Worm (Caenorhabditis elegans) whole organism, L1 larva: ENCODE data around the gene col-78.

Experiments
- C04F5.9 ChIP-seq: sonication (generic microtip); optimal IDR thresholded peaks from 2 replicates; lab custom pipeline; 2016; ENCODE audit warnings: missing genetic modification characterization, missing compliant biosample characterization
- C16A3.4 ChIP-seq: fragments of 150-350 bp; optimal IDR thresholded peaks from 2 replicates; lab custom pipeline; 2014; ENCODE audit warnings: missing biosample characterization, missing genetic modification characterization
- C34B4.2 ChIP-seq: sonication (generic microtip); optimal IDR thresholded peaks from 2 replicates; lab custom pipeline; 2017; ENCODE audit warnings: mild to moderate bottlenecking, missing genetic modification characterization, missing compliant biosample characterization
- aha-1 ChIP-seq: fragments of 150-350 bp; optimal IDR thresholded peaks from 2 replicates; lab custom pipeline; 2014; ENCODE audit warnings: missing biosample characterization, missing genetic modification characterization
- alr-1 ChIP-seq: fragments of 200-800 bp; sonication (Bioruptor generic); optimal IDR thresholded peaks from 2 replicates; lab custom pipeline; 2018; ENCODE audit warnings: borderline replicate concordance, mild to moderate bottlenecking, missing genetic modification characterization, missing compliant biosample characterization
- ceh-63 ChIP-seq: fragments of 200-800 bp; sonication (Bioruptor generic); optimal IDR thresholded peaks from 2 replicates; lab custom pipeline; 2018; ENCODE audit warnings: mild to moderate bottlenecking, missing genetic modification characterization, missing compliant biosample characterization
- ceh-88 ChIP-seq: fragments of 200-800 bp; sonication (Bioruptor generic); IDR thresholded peaks from 2 replicates; pipeline ENCODE4 v1.3.6; 2022; ENCODE audit warnings: missing genetic modification characterization, missing compliant biosample characterization
- dpl-1 ChIP-seq, 3 experiments: fragments of 150-350 bp in 2 of 3; sonication (generic microtip) in 1 of 3; optimal IDR thresholded peaks; 2 replicates each; lab custom pipeline; 2014 to 2017; ENCODE audit warnings: missing biosample characterization in 3 of 3, missing genetic modification characterization in 3 of 3, missing genetic modification reagents in 3 of 3
- dsc-1 ChIP-seq: sonication (generic microtip); optimal IDR thresholded peaks from 2 replicates; lab custom pipeline; 2016; ENCODE audit warnings: mild to moderate bottlenecking, missing genetic modification characterization, missing compliant biosample characterization
- egl-27 ChIP-seq, 2 experiments: fragments of 150-350 bp in 1 of 2; sonication (generic microtip); optimal IDR thresholded peaks; 3 replicates each; lab custom pipeline; 2017 to 2018; ENCODE audit warnings: missing biosample characterization in 2 of 2, missing genetic modification characterization in 2 of 2, missing genetic modification reagents in 2 of 2
- elt-2 ChIP-seq: sonication (generic microtip); optimal IDR thresholded peaks from 2 replicates; lab custom pipeline; 2016; ENCODE audit warnings: missing genetic modification characterization, mild to moderate bottlenecking, inconsistent platforms, missing compliant biosample characterization, missing genetic modification reagents
- elt-3 ChIP-seq, 6 experiments: fragments of 150-350 bp in 1 of 6; sonication (generic microtip); optimal IDR thresholded peaks; 2 replicates each; lab custom pipeline; 2017 to 2018; ENCODE audit warnings: missing biosample characterization in 6 of 6, missing genetic modification characterization in 6 of 6, inconsistent platforms in 1 of 6
- ets-5 ChIP-seq: fragments of 200-800 bp; sonication (Bioruptor generic); IDR thresholded peaks from 2 replicates; pipeline ENCODE4 v1.3.6; 2022; ENCODE audit warnings: missing genetic modification characterization, missing compliant biosample characterization
- fkh-4 ChIP-seq: sonication (generic microtip); optimal IDR thresholded peaks from 2 replicates; lab custom pipeline; 2016; ENCODE audit warnings: missing compliant biosample characterization, missing genetic modification characterization, borderline replicate concordance
- fkh-8 ChIP-seq: sonication (generic microtip); optimal IDR thresholded peaks from 2 replicates; lab custom pipeline; 2016; ENCODE audit warnings: mild to moderate bottlenecking, missing genetic modification characterization, missing compliant biosample characterization
- hlh-17 ChIP-seq: fragments of 200-800 bp; sonication (Bioruptor generic); optimal IDR thresholded peaks from 2 replicates; lab custom pipeline; 2018; ENCODE audit warnings: missing genetic modification characterization, mild to moderate bottlenecking, missing compliant biosample characterization, moderate library complexity, borderline replicate concordance
- hpl-2 ChIP-seq: fragments of 150-350 bp; optimal IDR thresholded peaks from 2 replicates; lab custom pipeline; 2014; ENCODE audit warnings: missing biosample characterization, missing genetic modification reagents, missing genetic modification characterization
- isw-1 ChIP-seq: fragments of 200-800 bp; sonication (Bioruptor generic); IDR thresholded peaks from 2 replicates; pipeline ENCODE4 v1.3.6; 2022; ENCODE audit warnings: missing genetic modification characterization, missing compliant biosample characterization
- jun-1 ChIP-seq: fragments of 150-350 bp; optimal IDR thresholded peaks from 2 replicates; lab custom pipeline; 2014; ENCODE audit warnings: missing biosample characterization, missing genetic modification reagents, missing genetic modification characterization
- lin-13 ChIP-seq: fragments of 150-350 bp; optimal IDR thresholded peaks from 2 replicates; lab custom pipeline; 2014; ENCODE audit warnings: missing biosample characterization, missing genetic modification reagents, missing genetic modification characterization
- lin-14 ChIP-seq: fragments of 200-800 bp; sonication (Bioruptor generic); optimal IDR thresholded peaks from 2 replicates; lab custom pipeline; 2018; ENCODE audit warnings: mild to moderate bottlenecking, missing genetic modification characterization, moderate library complexity, missing compliant biosample characterization
- lin-35 ChIP-seq, 2 experiments: fragments of 150-350 bp; optimal IDR thresholded peaks; 2 replicates each; lab custom pipeline; 2014; ENCODE audit warnings: missing biosample characterization in 2 of 2, missing genetic modification characterization in 2 of 2, missing genetic modification reagents in 2 of 2
- lin-39 ChIP-seq: fragments of 150-350 bp; optimal IDR thresholded peaks from 2 replicates; lab custom pipeline; 2014; ENCODE audit warnings: missing biosample characterization, missing genetic modification reagents, missing genetic modification characterization
- lir-3 ChIP-seq: sonication (generic microtip); optimal IDR thresholded peaks from 2 replicates; lab custom pipeline; 2016; ENCODE audit warnings: mild to moderate bottlenecking, missing genetic modification characterization, moderate library complexity, missing compliant biosample characterization; ENCODE audit not compliant: poor library complexity
- lsy-2 ChIP-seq, 2 experiments: fragments of 150-350 bp; optimal IDR thresholded peaks; 2 replicates each; lab custom pipeline; 2014; ENCODE audit warnings: missing biosample characterization in 2 of 2, missing genetic modification characterization in 2 of 2
- mab-9 ChIP-seq: fragments of 200-800 bp; sonication (Bioruptor generic); IDR thresholded peaks from 2 replicates; pipeline ENCODE4 v1.3.6; 2022; ENCODE audit warnings: missing genetic modification reagents, missing genetic modification characterization, missing compliant biosample characterization
- mdl-1 ChIP-seq, 2 experiments: fragments of 150-350 bp; optimal IDR thresholded peaks; 2 replicates each; lab custom pipeline; 2014 to 2017; ENCODE audit warnings: missing biosample characterization in 2 of 2, missing genetic modification characterization in 2 of 2, inconsistent platforms in 1 of 2
- mep-1 ChIP-seq: fragments of 150-350 bp; optimal IDR thresholded peaks from 2 replicates; lab custom pipeline; 2014; ENCODE audit warnings: missing biosample characterization, missing genetic modification characterization
- nhr-12 ChIP-seq: sonication (generic microtip); optimal IDR thresholded peaks from 2 replicates; lab custom pipeline; 2017; ENCODE audit warnings: missing biosample characterization, missing genetic modification characterization
- nhr-19 ChIP-seq: fragments of 200-800 bp; sonication (Bioruptor generic); conservative IDR thresholded peaks from 2 replicates; pipeline ENCODE4 v1.3.6; 2022; ENCODE audit warnings: missing genetic modification characterization, missing compliant biosample characterization
- nhr-20 ChIP-seq: sonication (generic microtip); optimal IDR thresholded peaks from 2 replicates; lab custom pipeline; 2016; ENCODE audit warnings: mild to moderate bottlenecking, missing genetic modification characterization, missing compliant biosample characterization
- nhr-237 ChIP-seq: fragments of 150-350 bp; optimal IDR thresholded peaks from 2 replicates; lab custom pipeline; 2014; ENCODE audit warnings: missing biosample characterization, missing genetic modification characterization
- nhr-47 ChIP-seq: sonication (generic microtip); optimal IDR thresholded peaks from 2 replicates; lab custom pipeline; 2016; ENCODE audit warnings: mild to moderate bottlenecking, missing genetic modification characterization, moderate library complexity, missing compliant biosample characterization
- nhr-76 ChIP-seq: sonication (generic microtip); optimal IDR thresholded peaks from 2 replicates; lab custom pipeline; 2017; ENCODE audit warnings: missing biosample characterization, missing genetic modification characterization
- nhr-77 ChIP-seq: fragments of 150-350 bp; optimal IDR thresholded peaks from 2 replicates; lab custom pipeline; 2014; ENCODE audit warnings: missing biosample characterization, missing genetic modification characterization
- pag-3 ChIP-seq: sonication (generic microtip); optimal IDR thresholded peaks from 2 replicates; lab custom pipeline; 2017; ENCODE audit warnings: missing genetic modification characterization, mild to moderate bottlenecking, missing compliant biosample characterization, antibody characterized with exemption, borderline replicate concordance; ENCODE audit not compliant: insufficient read depth
- pqm-1 ChIP-seq: sonication (generic microtip); optimal IDR thresholded peaks from 3 replicates; lab custom pipeline; 2017; ENCODE audit warnings: missing biosample characterization, missing genetic modification characterization
- skn-1 ChIP-seq: fragments of 150-350 bp; optimal IDR thresholded peaks from 2 replicates; lab custom pipeline; 2014; ENCODE audit warnings: missing biosample characterization, missing genetic modification characterization
- snpc-4 ChIP-seq: fragments of 150-350 bp; optimal IDR thresholded peaks from 2 replicates; lab custom pipeline; 2014; ENCODE audit warnings: missing biosample characterization, missing genetic modification characterization
- snu-23 ChIP-seq: sonication (generic microtip); optimal IDR thresholded peaks from 2 replicates; lab custom pipeline; 2016; ENCODE audit warnings: missing genetic modification characterization, missing compliant biosample characterization
- sptf-1 ChIP-seq: fragments of 150-350 bp; optimal IDR thresholded peaks from 2 replicates; lab custom pipeline; 2014; ENCODE audit warnings: missing biosample characterization, missing genetic modification characterization
- sup-37 ChIP-seq: fragments of 200-800 bp; sonication (Bioruptor generic); optimal IDR thresholded peaks from 2 replicates; lab custom pipeline; 2018; ENCODE audit warnings: mild to moderate bottlenecking, missing genetic modification characterization, missing compliant biosample characterization
- tbx-2 ChIP-seq: sonication (generic microtip); optimal IDR thresholded peaks from 2 replicates; lab custom pipeline; 2016; ENCODE audit warnings: missing genetic modification characterization, missing compliant biosample characterization
- tlp-1 ChIP-seq: fragments of 150-350 bp; optimal IDR thresholded peaks from 2 replicates; lab custom pipeline; 2014; ENCODE audit warnings: missing biosample characterization, missing genetic modification characterization
- unc-130 ChIP-seq: fragments of 150-350 bp; optimal IDR thresholded peaks from 2 replicates; lab custom pipeline; 2017; ENCODE audit warnings: missing biosample characterization, missing genetic modification characterization, inconsistent platforms
- unc-30 ChIP-seq: sonication (generic microtip); optimal IDR thresholded peaks from 2 replicates; lab custom pipeline; 2017; ENCODE audit warnings: missing biosample characterization, missing genetic modification characterization
- unc-62 ChIP-seq: fragments of 150-350 bp; optimal IDR thresholded peaks from 2 replicates; lab custom pipeline; 2014; ENCODE audit warnings: missing biosample characterization, missing genetic modification reagents, missing genetic modification characterization
- unc-98 ChIP-seq: fragments of 200-800 bp; sonication (Bioruptor generic); IDR thresholded peaks from 2 replicates; pipeline ENCODE4 v1.3.6; 2022; ENCODE audit warnings: missing genetic modification characterization, missing compliant biosample characterization
- zag-1 ChIP-seq: fragments of 150-350 bp; optimal IDR thresholded peaks from 2 replicates; lab custom pipeline; 2014; ENCODE audit warnings: missing biosample characterization, missing genetic modification characterization
- zip-4 ChIP-seq: fragments of 200-800 bp; sonication (Bioruptor generic); optimal IDR thresholded peaks from 2 replicates; lab custom pipeline; 2018; ENCODE audit warnings: mild to moderate bottlenecking, missing genetic modification characterization, moderate library complexity, missing compliant biosample characterization
- ztf-11 ChIP-seq, 2 experiments: sonication (generic microtip); optimal IDR thresholded peaks; 2 replicates each; lab custom pipeline; 2016 to 2017; ENCODE audit warnings: missing genetic modification characterization in 2 of 2, missing biosample characterization in 1 of 2, missing compliant biosample characterization in 1 of 2
- ztf-4 ChIP-seq: fragments of 150-350 bp; optimal IDR thresholded peaks from 2 replicates; lab custom pipeline; 2014; ENCODE audit warnings: missing biosample characterization, missing genetic modification characterization

col-78 gene

ce11 chrII:9112851-9113250 lies 39.5 kb upstream of the col-78 start, which contains the start of gene jun-1 (continued):
- TF ChIP-seq lsy-2 (tag; optimal IDR thresholded peaks at IDR 0.05; lab: Kevin White, UChicago) (peak; percentile 85 to 95), ztf-4 (tag; lab: Kevin White, UChicago) (peak; percentile 68), lir-3 (tag; lab: Kevin White, UChicago) (peak; percentile 60), sup-37 (peak; percentile 28), nhr-20 (peak; percentile 96), skn-1 (tag; lab: Kevin White, UChicago) (no peak), unc-30 (no peak), nhr-12 (no peak), unc-62 (GFP tag; lab: Kevin White, UChicago) (no peak), lin-39 (tag; lab: Kevin White, UChicago) (peak; percentile 29), snpc-4 (tag; lab: Kevin White, UChicago) (peak; percentile 70), lin-13 (peak; percentile 77), ztf-11 (tag; optimal IDR thresholded peaks at IDR 0.05; lab: Kevin White, UChicago) (no peak), dpl-1 (GFP tag; optimal IDR thresholded peaks at IDR 0.05; lab: Kevin White, UChicago) (peak; percentile 63 to 69 (median 66)), fkh-4 (tag; lab: Kevin White, UChicago) (no peak), snu-23 (peak; percentile 93), fkh-8 (tag; lab: Kevin White, UChicago) (peak; percentile 88), ceh-63 (GFP tag; lab: Kevin White, UChicago) (no peak), jun-1 (tag; lab: Kevin White, UChicago) (no peak), mdl-1 (tag; optimal IDR thresholded peaks at IDR 0.05; lab: Kevin White, UChicago) (peak in 1 of 2 experiments; percentile 69), mab-9 (GFP tag; lab: Robert Waterston, UW) (0 out of 2 replicates have a peak, but pooled peaks have one; percentile 42), tbx-2 (tag; lab: Kevin White, UChicago) (peak; percentile 87), nhr-76 (no peak), mep-1 (tag; lab: Kevin White, UChicago) (peak; percentile 93), nhr-47 (peak; percentile 85), pag-3 (no peak), C34B4.2 (tag; lab: Kevin White, UChicago) (no peak), C04F5.9 (tag; lab: Kevin White, UChicago) (peak; percentile 39), ets-5 (no peak), isw-1 (GFP tag; lab: Robert Waterston, UW) (peak; percentile 75), ceh-88 (GFP tag; lab: Robert Waterston, UW) (peak; percentile 49; the same call in 1 of the 2 replicates), alr-1 (tag; lab: Kevin White, UChicago) (no peak), unc-130 (tag; lab: Kevin White, UChicago) (peak; percentile 36), aha-1 (tag; lab: Kevin White, UChicago) (peak; percentile 14), zip-4 (GFP tag; lab: Kevin White, UChicago) (peak; percentile 24), C16A3.4 (tag; lab: Kevin White, UChicago) (peak; percentile 78), pqm-1 (tag; lab: Kevin White, UChicago) (no peak), nhr-19 (GFP tag; lab: Robert Waterston, UW) (peak; percentile 84), hpl-2 (GFP tag; lab: Kevin White, UChicago) (peak; percentile 37), zag-1 (tag; lab: Kevin White, UChicago) (no peak), elt-3 (tag; optimal IDR thresholded peaks at IDR 0.05; lab: Kevin White, UChicago) (peak in 3 of 6 experiments; percentile 48 to 93 (median 87)), tlp-1 (tag; lab: Kevin White, UChicago) (no peak), sptf-1 (tag; lab: Kevin White, UChicago) (no peak), nhr-77 (tag; lab: Kevin White, UChicago) (peak; percentile 96), dsc-1 (tag; lab: Kevin White, UChicago) (peak; percentile 54), nhr-237 (tag; lab: Kevin White, UChicago) (peak; percentile 92), elt-2 (tag; lab: Kevin White, UChicago) (no peak), hlh-17 (GFP tag; lab: Kevin White, UChicago) (no peak), unc-98 (no peak), egl-27 (tag; optimal IDR thresholded peaks at IDR 0.05; lab: Kevin White, UChicago) (peak; percentile 55 to 86), lin-35 (GFP tag; optimal IDR thresholded peaks at IDR 0.05; lab: Kevin White, UChicago) (peak; percentile 77 to 78), lin-14 (GFP tag; lab: Kevin White, UChicago) (peak; percentile 97)
